Worm (Caenorhabditis elegans): Measurements from ENCODE around the gene R07E4.5.

- TF ChIP-seq lin-13 (GFP tag; optimal IDR thresholded peaks at IDR 0.05) (no peak), nhr-41 (GFP tag; IDR thresholded peaks at IDR 0.05) (no peak), fkh-10 (GFP tag; optimal IDR thresholded peaks at IDR 0.05) (no peak), nhr-48 (tag; optimal IDR thresholded peaks at IDR 0.05) (no peak), hlh-30 (tag; optimal IDR thresholded peaks at IDR 0.05; ENCODE audit: insufficient read depth) (no peak), nhr-77 (tag; optimal IDR thresholded peaks at IDR 0.05) (no peak), zfp-3 (GFP tag; conservative IDR thresholded peaks at IDR 0.05) (no peak), ama-1 (optimal IDR thresholded peaks at IDR 0.05) (no peak), unc-62 (GFP tag; optimal IDR thresholded peaks at IDR 0.05 in 1 of 2) (no peak), unc-62 (tag; optimal IDR thresholded peaks at IDR 0.05) (no peak), snpc-4 (tag; optimal IDR thresholded peaks at IDR 0.05) (no peak)
Observed at ce11 chrX:5992770-5993169, 39.8 kb upstream of the R07E4.5 start, which contains the start of gene F22F4.5.

Data from whole organism, L4 larva.